Worm (Caenorhabditis elegans): ENCODE data around the gene idpp-8.

The idpp-8 gene

ce11 chrII:10349915-10350314 lies 34.6 kb downstream of the idpp-8 start, which contains the start of gene stip-1:
Gene stip-1, minus strand, starts transcription at chrII:10350012.
- TF ChIP-seq nhr-12 (tag; optimal IDR thresholded peaks at IDR 0.05) (no peak), F13H6.1 (tag; optimal IDR thresholded peaks at IDR 0.05) (no peak), alr-1 (tag; optimal IDR thresholded peaks at IDR 0.05) (no peak), nhr-237 (tag; optimal IDR thresholded peaks at IDR 0.05) (no peak), mab-5 (tag; optimal IDR thresholded peaks at IDR 0.05) (peak; percentile 24), nhr-11 (tag; optimal IDR thresholded peaks at IDR 0.05) (no peak), ceh-82 (tag; optimal IDR thresholded peaks at IDR 0.05) (no peak)

ce11 chrII:10350487-10350886 lies 35.1 kb downstream of the idpp-8 start, which contains the start of gene C07E3.9:
Gene C07E3.9, plus strand, starts transcription at chrII:10350756.
- TF ChIP-seq unc-55 (GFP tag; optimal IDR thresholded peaks at IDR 0.05) (peak; percentile 74), crh-2 (tag; optimal IDR thresholded peaks at IDR 0.05) (no peak), Y55F3AM.14 (GFP tag; optimal IDR thresholded peaks at IDR 0.05) (no peak), ama-1 (optimal IDR thresholded peaks at IDR 0.05) (no peak), C34F6.9 (tag; optimal IDR thresholded peaks at IDR 0.05) (peak; percentile 56), egl-27 (tag; optimal IDR thresholded peaks at IDR 0.05) (no peak), lsy-2 (tag; optimal IDR thresholded peaks at IDR 0.05) (peak; percentile 4 to 72), gmeb-1 (tag; optimal IDR thresholded peaks at IDR 0.05) (peak; percentile 91), nhr-129 (tag; optimal IDR thresholded peaks at IDR 0.05) (peak; percentile 50), skn-1 (tag; optimal IDR thresholded peaks at IDR 0.05) (peak; percentile 9), alr-1 (tag; optimal IDR thresholded peaks at IDR 0.05) (no peak), ztf-4 (tag; optimal IDR thresholded peaks at IDR 0.05) (no peak), nhr-12 (tag; optimal IDR thresholded peaks at IDR 0.05) (no peak), nhr-21 (tag; optimal IDR thresholded peaks at IDR 0.05) (no peak), R02D3.7 (tag; optimal IDR thresholded peaks at IDR 0.05) (peak; percentile 8)

ce11 chrII:10351963-10352362 lies 36.6 kb downstream of the idpp-8 start, which contains the start of gene C07E3.8:
Gene C07E3.8, plus strand, starts transcription at chrII:10352263.
- TF ChIP-seq lin-39 (tag; optimal IDR thresholded peaks at IDR 0.05), result no peak
- no peak for TF ChIP-seq ztf-1 (GFP tag; conservative IDR thresholded peaks at IDR 0.05)
- no peak for TF ChIP-seq unc-62 (GFP tag; optimal IDR thresholded peaks at IDR 0.05)
- TF ChIP-seq ztf-4 (tag; optimal IDR thresholded peaks at IDR 0.05), result no peak
- TF ChIP-seq fos-1 (tag; optimal IDR thresholded peaks at IDR 0.05), result no peak
- no peak for TF ChIP-seq unc-55 (GFP tag; optimal IDR thresholded peaks at IDR 0.05)
- TF ChIP-seq sma-3 (GFP tag; optimal IDR thresholded peaks at IDR 0.05), result no peak
- TF ChIP-seq ama-1 (optimal IDR thresholded peaks at IDR 0.05), result no peak
- TF ChIP-seq nhr-10 (tag; optimal IDR thresholded peaks at IDR 0.05), result no peak
- no peak for TF ChIP-seq skn-1 (tag; optimal IDR thresholded peaks at IDR 0.05)
- no peak for TF ChIP-seq nhr-129 (tag; optimal IDR thresholded peaks at IDR 0.05)
- TF ChIP-seq elt-3 (tag; optimal IDR thresholded peaks at IDR 0.05), result no peak
- no peak for TF ChIP-seq ceh-16 (tag; optimal IDR thresholded peaks at IDR 0.05)
- TF ChIP-seq nhr-77 (tag; optimal IDR thresholded peaks at IDR 0.05), result no peak
- TF ChIP-seq nhr-6 (tag; optimal IDR thresholded peaks at IDR 0.05), result no peak
- no peak for TF ChIP-seq C34F6.9 (tag; optimal IDR thresholded peaks at IDR 0.05)
- no peak for TF ChIP-seq sma-9 (GFP tag; optimal IDR thresholded peaks at IDR 0.05)
- TF ChIP-seq sma-9 (tag; optimal IDR thresholded peaks at IDR 0.05), result no peak
- no peak for TF ChIP-seq mdl-1 (tag; optimal IDR thresholded peaks at IDR 0.05)
- TF ChIP-seq nhr-23 (tag; optimal IDR thresholded peaks at IDR 0.05), result no peak

- TF ChIP-seq lin-39 (tag; optimal IDR thresholded peaks at IDR 0.05), result no peak
- TF ChIP-seq C34F6.9 (tag; optimal IDR thresholded peaks at IDR 0.05), result no peak
- TF ChIP-seq unc-62 (GFP tag; optimal IDR thresholded peaks at IDR 0.05), result no peak
- TF ChIP-seq ceh-82 (tag; optimal IDR thresholded peaks at IDR 0.05), result no peak
- TF ChIP-seq lin-13 (GFP tag; optimal IDR thresholded peaks at IDR 0.05), result no peak
- no peak for TF ChIP-seq egl-27 (tag; optimal IDR thresholded peaks at IDR 0.05)
- TF ChIP-seq blmp-1 (tag; optimal IDR thresholded peaks at IDR 0.05; ENCODE audit: insufficient read depth), result no peak
- TF ChIP-seq unc-55 (GFP tag; optimal IDR thresholded peaks at IDR 0.05), result no peak
- no peak for TF ChIP-seq elt-3 (tag; optimal IDR thresholded peaks at IDR 0.05)
- TF ChIP-seq nhr-12 (tag; optimal IDR thresholded peaks at IDR 0.05), result no peak
- no peak for TF ChIP-seq mbf-1 (tag; optimal IDR thresholded peaks at IDR 0.05)
- no peak for TF ChIP-seq nhr-129 (tag; optimal IDR thresholded peaks at IDR 0.05)
- TF ChIP-seq lsy-2 (tag; optimal IDR thresholded peaks at IDR 0.05), result no peak
- TF ChIP-seq ZK546.5 (tag; optimal IDR thresholded peaks at IDR 0.05), result no peak
- no peak for TF ChIP-seq sem-4 (tag; optimal IDR thresholded peaks at IDR 0.05)
- TF ChIP-seq nhr-10 (tag; optimal IDR thresholded peaks at IDR 0.05), result no peak
- no peak for TF ChIP-seq alr-1 (tag; optimal IDR thresholded peaks at IDR 0.05)
- TF ChIP-seq mdl-1 (tag; optimal IDR thresholded peaks at IDR 0.05), result no peak
- no peak for TF ChIP-seq nhr-6 (tag; optimal IDR thresholded peaks at IDR 0.05)
Observed at ce11 chrII:10357468-10358007, 42.2 kb downstream of the idpp-8 start, which contains the start of gene C07E3.3. Gene C07E3.3, minus strand, starts transcription at chrII:10357518.

Data from whole organism, L2 larva.